Fruit fly (Drosophila melanogaster): ENCODE results near the gene Ip259.

The Ip259 gene

dm6 chr2L:10408122-10408576 is at the start of gene Ip259, which contains the start of gene RpS27A (continued):
- TF ChIP-seq CG34422 (GFP tag; IDR thresholded peaks at IDR 0.05) (peak; percentile 83; the same call in 2 of the 3 replicates), Hand (GFP tag; optimal IDR thresholded peaks at IDR 0.05) (peak; percentile 25), Six4 (GFP tag; optimal IDR thresholded peaks at IDR 0.05) (peak; percentile 7), Nf-YC (tag; optimal IDR thresholded peaks at IDR 0.05) (peak; percentile 56), fru (optimal IDR thresholded peaks at IDR 0.05) (no peak), Ravus (GFP tag; IDR thresholded peaks at IDR 0.05) (no peak), eve (GFP tag; optimal IDR thresholded peaks at IDR 0.05) (peak in 1 of 2 experiments; percentile 77), CG10565 (GFP tag; optimal IDR thresholded peaks at IDR 0.05) (no peak), Myb (GFP tag; optimal IDR thresholded peaks at IDR 0.05) (peak; percentile 42), gfzf (GFP tag; optimal IDR thresholded peaks at IDR 0.05) (peak; percentile 2), NFAT (GFP tag; IDR thresholded peaks at IDR 0.05) (no peak; the same call in 1 of the 2 replicates), lbe (GFP tag; optimal IDR thresholded peaks at IDR 0.05) (peak; percentile 61), CG3838 (GFP tag; optimal IDR thresholded peaks at IDR 0.05) (no peak), CG6854 (GFP tag; optimal IDR thresholded peaks at IDR 0.05) (peak; percentile 71), CG3281 (GFP tag; optimal IDR thresholded peaks at IDR 0.05) (peak; percentile 81), CG6765 (GFP tag; optimal IDR thresholded peaks at IDR 0.05) (peak; percentile 86), CG34224 (GFP tag; IDR thresholded peaks at IDR 0.05; ENCODE audit: partially characterized antibody) (no peak; the same call in 2 of the 3 replicates), zfh2 (GFP tag; optimal IDR thresholded peaks at IDR 0.05) (peak; percentile 57), Dek (tag; optimal IDR thresholded peaks at IDR 0.05) (no peak), exex (tag; optimal IDR thresholded peaks at IDR 0.05) (no peak), CG15269 (tag; optimal IDR thresholded peaks at IDR 0.05) (no peak), CG10366 (GFP tag; IDR thresholded peaks at IDR 0.05) (no peak; the same call in 1 of the 2 replicates), CG16813 (GFP tag; IDR thresholded peaks at IDR 0.05; ENCODE audit: partially characterized antibody) (no peak), tna (GFP tag; IDR thresholded peaks at IDR 0.05; ENCODE audit: partially characterized antibody) (no peak; the same call in 1 of the 2 replicates), unpg (GFP tag; optimal IDR thresholded peaks at IDR 0.05) (peak; percentile 76), CG18011 (GFP tag; optimal IDR thresholded peaks at IDR 0.05) (peak; percentile 55), CG18262 (tag; optimal IDR thresholded peaks at IDR 0.05) (peak; percentile 54), CG12155 (GFP tag; optimal IDR thresholded peaks at IDR 0.05) (peak; percentile 33), CG13123 (GFP tag; optimal IDR thresholded peaks at IDR 0.05) (peak; percentile 30), nerfin-1 (tag; optimal IDR thresholded peaks at IDR 0.05) (peak; percentile 59), Antp (GFP tag; optimal IDR thresholded peaks at IDR 0.05) (peak; percentile 61), Oaz (GFP tag; IDR thresholded peaks at IDR 0.05) (0 out of 2 replicates have a peak, but pooled peaks have one; percentile 23), CG9817 (tag; optimal IDR thresholded peaks at IDR 0.05) (peak; percentile 70), Pdp1 (GFP tag; optimal IDR thresholded peaks at IDR 0.05) (peak; percentile 32 to 46), ttk (GFP tag; IDR thresholded peaks at IDR 0.05) (peak; percentile 75), sima (GFP tag; optimal IDR thresholded peaks at IDR 0.05) (peak; percentile 43), MBD-R2 (GFP tag; IDR thresholded peaks at IDR 0.05) (peak; percentile 48; the same call in 1 of the 2 replicates), CG2129 (GFP tag; IDR thresholded peaks at IDR 0.05; ENCODE audit: partially characterized antibody) (no peak), dati (GFP tag; IDR thresholded peaks at IDR 0.05) (peak; percentile 58), Doc3 (GFP tag; IDR thresholded peaks at IDR 0.05; ENCODE audit: partially characterized antibody) (no peak), hkb (optimal IDR thresholded peaks at IDR 0.05) (no peak), hkb (GFP tag; IDR thresholded peaks at IDR 0.05) (peak; percentile 68), CG10543 (GFP tag; optimal IDR thresholded peaks at IDR 0.05) (peak; percentile 67), oc (tag; optimal IDR thresholded peaks at IDR 0.05) (no peak), Nf-YA (GFP tag; IDR thresholded peaks at IDR 0.05) (peak; percentile 67), Fer3 (tag; optimal IDR thresholded peaks at IDR 0.05) (peak; percentile 85), CG17328 (GFP tag; IDR thresholded peaks at IDR 0.05) (peak; percentile 87), nerfin-2 (GFP tag; IDR thresholded peaks at IDR 0.05; ENCODE audit: partially characterized antibody) (no peak), Med (GFP tag) (peak; percentile 97), zfh1 (GFP tag; IDR thresholded peaks at IDR 0.05) (peak; percentile 90)
